Fruit fly (Drosophila melanogaster): ENCODE results near the gene CG12104.

CG12104 gene

DNA sequence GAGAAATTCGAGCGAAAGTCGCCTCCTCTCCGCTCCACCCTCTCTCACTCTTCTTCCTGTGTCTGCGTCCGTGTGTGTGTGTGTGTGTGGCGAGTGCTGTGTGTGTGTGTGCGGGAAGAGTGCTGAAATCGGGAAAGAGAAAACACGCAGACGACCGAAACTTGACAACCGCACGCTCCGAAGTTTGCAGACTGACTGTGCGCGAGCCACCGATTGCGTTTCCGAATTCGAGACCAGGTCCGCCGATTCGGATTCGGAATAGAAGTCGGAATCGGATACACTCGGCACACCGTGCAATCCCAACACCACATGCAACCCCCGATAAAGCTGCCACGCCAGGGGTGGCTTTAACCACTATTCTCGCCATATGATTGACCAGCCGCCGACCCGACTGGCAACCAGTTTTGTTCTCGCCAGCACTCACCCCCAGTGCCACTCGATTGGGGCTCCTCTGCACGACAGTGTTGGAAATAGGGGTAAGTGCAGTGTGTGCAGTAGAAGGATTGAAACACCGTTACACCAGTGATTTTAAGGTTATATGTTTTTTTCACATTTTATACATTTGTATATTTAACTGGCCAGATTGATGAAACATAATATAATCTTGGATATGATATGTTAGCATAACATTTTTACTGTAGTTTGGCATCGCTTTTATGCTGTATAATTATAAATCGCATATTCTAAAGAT lies 25.8 kb upstream of the CG12104 start, which contains the start of gene CG13928 (continued):
- no peak for TF ChIP-seq PHDP (tag; optimal IDR thresholded peaks at IDR 0.05)
- no peak for TF ChIP-seq CG4424 (GFP tag; optimal IDR thresholded peaks at IDR 0.05)
- TF ChIP-seq sima (GFP tag; optimal IDR thresholded peaks at IDR 0.05), result no peak
- no peak for TF ChIP-seq Dek (tag; optimal IDR thresholded peaks at IDR 0.05)
- TF ChIP-seq Gug (GFP tag; IDR thresholded peaks at IDR 0.05), result no peak
- peak; percentile 19 for TF ChIP-seq CG10543 (GFP tag; optimal IDR thresholded peaks at IDR 0.05)
- no peak for TF ChIP-seq hth (optimal IDR thresholded peaks at IDR 0.05)
- TF ChIP-seq Hr3 (GFP tag; optimal IDR thresholded peaks at IDR 0.05), result no peak
- TF ChIP-seq CG30403 (GFP tag; optimal IDR thresholded peaks at IDR 0.05), result no peak
- TF ChIP-seq Myb (GFP tag; optimal IDR thresholded peaks at IDR 0.05), result no peak
- no peak for TF ChIP-seq aop (GFP tag; IDR thresholded peaks at IDR 0.05)
- no peak for TF ChIP-seq wek (GFP tag; optimal IDR thresholded peaks at IDR 0.05)
- no peak for TF ChIP-seq Blimp-1 (GFP tag; optimal IDR thresholded peaks at IDR 0.05)
- TF ChIP-seq dpn (GFP tag; optimal IDR thresholded peaks at IDR 0.05), result no peak
- no peak for TF ChIP-seq CG17359 (tag; optimal IDR thresholded peaks at IDR 0.05)
- TF ChIP-seq Scr (GFP tag; IDR thresholded peaks at IDR 0.05; ENCODE audit: partially characterized antibody), result no peak
- no peak for TF ChIP-seq bowl (GFP tag; IDR thresholded peaks at IDR 0.05)
- TF ChIP-seq bigmax (GFP tag; optimal IDR thresholded peaks at IDR 0.05), result peak; percentile 81
- no peak for TF ChIP-seq odd (GFP tag; optimal IDR thresholded peaks at IDR 0.05)
- TF ChIP-seq fd64A (GFP tag; optimal IDR thresholded peaks at IDR 0.05), result no peak
- peak; percentile 75; the same call in 1 of the 2 replicates for TF ChIP-seq seq (GFP tag; IDR thresholded peaks at IDR 0.05)
- TF ChIP-seq wor (GFP tag; IDR thresholded peaks at IDR 0.05), result no peak
- TF ChIP-seq CG13424 (tag; optimal IDR thresholded peaks at IDR 0.05), result no peak
- TF ChIP-seq chm (GFP tag; IDR thresholded peaks at IDR 0.05), result no peak
- no peak for TF ChIP-seq run (tag; optimal IDR thresholded peaks at IDR 0.05)
- no peak for TF ChIP-seq HmgD (GFP tag; optimal IDR thresholded peaks at IDR 0.05)
- no peak for TF ChIP-seq CG11398 (GFP tag; optimal IDR thresholded peaks at IDR 0.05)
- TF ChIP-seq CG12219 (GFP tag; optimal IDR thresholded peaks at IDR 0.05), result no peak
- TF ChIP-seq Mrtf (GFP tag; IDR thresholded peaks at IDR 0.05), result no peak
- peak; percentile 10 for TF ChIP-seq CG2120 (GFP tag; optimal IDR thresholded peaks at IDR 0.05)
- 0 out of 3 replicates have a peak, but pooled peaks have one; percentile 11 for TF ChIP-seq knrl (GFP tag; IDR thresholded peaks at IDR 0.05; ENCODE audit: partially characterized antibody)
- TF ChIP-seq CG6765 (GFP tag; optimal IDR thresholded peaks at IDR 0.05), result peak; percentile 1
- no peak for TF ChIP-seq Eip74EF (GFP tag; optimal IDR thresholded peaks at IDR 0.05)
- peak; percentile 42 for TF ChIP-seq scrt (GFP tag; optimal IDR thresholded peaks at IDR 0.05)
- TF ChIP-seq bab2 (GFP tag; optimal IDR thresholded peaks at IDR 0.05), result no peak
- no peak for TF ChIP-seq Poxn (GFP tag; IDR thresholded peaks at IDR 0.05)
- TF ChIP-seq CG18764 (GFP tag; optimal IDR thresholded peaks at IDR 0.05), result peak; percentile 97
- no peak for TF ChIP-seq eve (GFP tag; optimal IDR thresholded peaks at IDR 0.05)
- no peak for TF ChIP-seq CG6654 (GFP tag; optimal IDR thresholded peaks at IDR 0.05)
- no peak for TF ChIP-seq zfh2 (GFP tag; optimal IDR thresholded peaks at IDR 0.05)
- TF ChIP-seq CG17612 (GFP tag; IDR thresholded peaks at IDR 0.05), result no peak
- no peak for TF ChIP-seq CG8359 (GFP tag; optimal IDR thresholded peaks at IDR 0.05; ENCODE audit: borderline replicate concordance)
- no peak for TF ChIP-seq CG4282 (GFP tag; optimal IDR thresholded peaks at IDR 0.05)
- TF ChIP-seq CG10366 (GFP tag; IDR thresholded peaks at IDR 0.05), result no peak
- TF ChIP-seq Deaf1 (tag; optimal IDR thresholded peaks at IDR 0.05), result peak; percentile 94
- no peak for TF ChIP-seq Atf-2 (GFP tag; optimal IDR thresholded peaks at IDR 0.05)
- peak; percentile 53 for TF ChIP-seq Med (GFP tag)
- TF ChIP-seq Kr (GFP tag; optimal IDR thresholded peaks at IDR 0.05), result peak; percentile 44
- TF ChIP-seq CG12942 (GFP tag; optimal IDR thresholded peaks at IDR 0.05), result no peak
- no peak for TF ChIP-seq klu (GFP tag; IDR thresholded peaks at IDR 0.05)
